Worm (Caenorhabditis elegans): Measurements from ENCODE around the gene bath-28.

DNA sequence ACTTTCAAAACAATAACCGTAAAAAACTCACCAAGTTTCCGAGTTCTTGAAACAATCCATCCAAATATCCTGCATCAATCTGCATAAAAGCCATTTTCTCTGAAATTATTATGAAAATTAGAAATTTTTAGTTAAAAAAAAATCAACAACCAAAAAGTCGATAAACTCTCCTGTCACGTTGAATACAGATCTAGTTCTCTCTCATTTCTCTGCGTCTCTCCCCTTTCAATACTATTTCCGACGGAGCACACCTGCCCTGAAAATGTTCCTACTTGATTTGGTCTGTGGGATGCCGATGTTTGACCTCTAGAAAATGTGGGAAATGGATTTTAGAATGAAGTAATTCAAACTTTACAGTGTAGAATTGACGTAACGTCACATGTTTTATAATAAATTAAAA is 42.7 kb upstream of the bath-28 start, which contains the start of gene T06D4.6:
- TF ChIP-seq ama-1 (optimal IDR thresholded peaks at IDR 0.05) (no peak), ceh-82 (tag; optimal IDR thresholded peaks at IDR 0.05) (no peak), dpl-1 (GFP tag; optimal IDR thresholded peaks at IDR 0.05) (no peak), mes-2 (tag; optimal IDR thresholded peaks at IDR 0.05; ENCODE audit: poor library complexity, severe bottlenecking) (no peak), pqm-1 (tag; optimal IDR thresholded peaks at IDR 0.05) (no peak), unc-62 (GFP tag; optimal IDR thresholded peaks at IDR 0.05 in 1 of 2) (no peak), unc-62 (tag; optimal IDR thresholded peaks at IDR 0.05) (no peak), daf-16 (GFP tag; optimal IDR thresholded peaks at IDR 0.05) (no peak), daf-16 (tag; optimal IDR thresholded peaks at IDR 0.05) (no peak), saeg-2 (GFP tag; IDR thresholded peaks at IDR 0.05) (no peak), lin-39 (tag; optimal IDR thresholded peaks at IDR 0.05) (no peak), R02D3.7 (tag; optimal IDR thresholded peaks at IDR 0.05) (no peak), fos-1 (tag; optimal IDR thresholded peaks at IDR 0.05) (no peak), unc-130 (GFP tag; optimal IDR thresholded peaks at IDR 0.05) (no peak)
